Worm (Caenorhabditis elegans) whole organism, L2 larva: ENCODE measurements around the gene Y45G5AM.4.

ENCODE experiments used
- C34F6.9 ChIP-seq: fragments of 150-350 bp; optimal IDR thresholded peaks from 2 replicates; lab custom pipeline; 2014; ENCODE audit warnings: missing biosample characterization, missing genetic modification characterization
- F13H6.1 ChIP-seq: sonication (generic microtip); optimal IDR thresholded peaks from 2 replicates; lab custom pipeline; 2016; ENCODE audit warnings: missing genetic modification characterization, missing compliant biosample characterization
- R02D3.7 ChIP-seq: fragments of 150-350 bp; optimal IDR thresholded peaks from 2 replicates; lab custom pipeline; 2014; ENCODE audit warnings: missing biosample characterization, missing genetic modification characterization
- ZK546.5 ChIP-seq: sonication (generic microtip); optimal IDR thresholded peaks from 2 replicates; lab custom pipeline; 2017; ENCODE audit warnings: missing biosample characterization, missing genetic modification characterization
- alr-1 ChIP-seq: fragments of 150-350 bp; optimal IDR thresholded peaks from 2 replicates; lab custom pipeline; 2014; ENCODE audit warnings: missing biosample characterization, missing genetic modification characterization
- blmp-1 ChIP-seq: sonication (generic microtip); optimal IDR thresholded peaks from 2 replicates; lab custom pipeline; 2017; ENCODE audit warnings: missing genetic modification characterization, mild to moderate bottlenecking, missing compliant biosample characterization, antibody characterized with exemption, moderate library complexity; ENCODE audit not compliant: insufficient read depth
- ceh-16 ChIP-seq: fragments of 150-350 bp; optimal IDR thresholded peaks from 2 replicates; lab custom pipeline; 2014; ENCODE audit warnings: missing biosample characterization, missing genetic modification characterization
- ceh-82 ChIP-seq: fragments of 150-350 bp; optimal IDR thresholded peaks from 2 replicates; lab custom pipeline; 2014; ENCODE audit warnings: missing biosample characterization, missing genetic modification characterization
- dmd-4 ChIP-seq: sonication (generic microtip); optimal IDR thresholded peaks from 2 replicates; lab custom pipeline; 2017; ENCODE audit warnings: missing biosample characterization, missing genetic modification characterization
- egl-27 ChIP-seq: sonication (generic microtip); optimal IDR thresholded peaks from 3 replicates; lab custom pipeline; 2017; ENCODE audit warnings: missing biosample characterization, missing genetic modification reagents, missing genetic modification characterization
- elt-1 ChIP-seq: fragments of 150-350 bp; optimal IDR thresholded peaks from 2 replicates; lab custom pipeline; 2014; ENCODE audit warnings: missing biosample characterization, missing genetic modification characterization
- fos-1 ChIP-seq: fragments of 150-350 bp; optimal IDR thresholded peaks from 2 replicates; lab custom pipeline; 2014; ENCODE audit warnings: missing biosample characterization, missing genetic modification characterization
- lin-11 ChIP-seq: fragments of 150-350 bp; sonication (generic microtip); optimal IDR thresholded peaks from 2 replicates; lab custom pipeline; 2014; ENCODE audit warnings: missing biosample characterization, missing genetic modification characterization, inconsistent platforms, mixed read lengths
- lin-13 ChIP-seq: fragments of 150-350 bp; optimal IDR thresholded peaks from 2 replicates; lab custom pipeline; 2014; ENCODE audit warnings: missing biosample characterization, missing genetic modification reagents, missing genetic modification characterization
- lsy-2 ChIP-seq, 2 experiments: fragments of 150-350 bp in 1 of 2; sonication (generic microtip) in 1 of 2; optimal IDR thresholded peaks; 2 replicates each; lab custom pipeline; 2014 to 2017; ENCODE audit warnings: missing biosample characterization in 2 of 2, missing genetic modification characterization in 2 of 2
- mbf-1 ChIP-seq: sonication (generic microtip); optimal IDR thresholded peaks from 2 replicates; lab custom pipeline; 2017; ENCODE audit warnings: missing biosample characterization, missing genetic modification characterization
- mdl-1 ChIP-seq, 2 experiments: fragments of 150-350 bp in 1 of 2; sonication (generic microtip) in 1 of 2; optimal IDR thresholded peaks; 2 replicates each; lab custom pipeline; 2017; ENCODE audit warnings: missing biosample characterization in 2 of 2, missing genetic modification characterization in 2 of 2
- nhr-11 ChIP-seq: fragments of 150-350 bp; optimal IDR thresholded peaks from 2 replicates; lab custom pipeline; 2014; ENCODE audit warnings: missing biosample characterization, missing genetic modification characterization
- nhr-12 ChIP-seq: fragments of 150-350 bp; optimal IDR thresholded peaks from 2 replicates; lab custom pipeline; 2014; ENCODE audit warnings: missing biosample characterization, missing genetic modification characterization
- nhr-129 ChIP-seq: fragments of 150-350 bp; optimal IDR thresholded peaks from 2 replicates; lab custom pipeline; 2014; ENCODE audit warnings: missing biosample characterization, missing genetic modification characterization
- nhr-21 ChIP-seq: fragments of 150-350 bp; optimal IDR thresholded peaks from 2 replicates; lab custom pipeline; 2014; ENCODE audit warnings: missing biosample characterization, missing genetic modification characterization
- nhr-237 ChIP-seq: fragments of 150-350 bp; optimal IDR thresholded peaks from 2 replicates; lab custom pipeline; 2014; ENCODE audit warnings: missing biosample characterization, missing genetic modification characterization
- nhr-25 ChIP-seq: fragments of 150-350 bp; sonication (generic microtip); optimal IDR thresholded peaks from 3 replicates; lab custom pipeline; 2014; ENCODE audit warnings: missing biosample characterization, missing genetic modification characterization
- nhr-6 ChIP-seq: fragments of 150-350 bp; optimal IDR thresholded peaks from 2 replicates; lab custom pipeline; 2014; ENCODE audit warnings: missing biosample characterization, missing genetic modification characterization
- nhr-77 ChIP-seq: fragments of 150-350 bp; optimal IDR thresholded peaks from 2 replicates; lab custom pipeline; 2014; ENCODE audit warnings: missing biosample characterization, missing genetic modification characterization
- sem-4 ChIP-seq: fragments of 150-350 bp; optimal IDR thresholded peaks from 2 replicates; lab custom pipeline; 2014; ENCODE audit warnings: missing biosample characterization, missing genetic modification reagents, missing genetic modification characterization
- skn-1 ChIP-seq: sonication (generic microtip); optimal IDR thresholded peaks from 2 replicates; lab custom pipeline; 2017; ENCODE audit warnings: missing biosample characterization, missing genetic modification characterization
- sma-3 ChIP-seq: sonication (generic microtip); optimal IDR thresholded peaks from 2 replicates; lab custom pipeline; 2016; ENCODE audit warnings: missing genetic modification reagents, missing genetic modification characterization, missing compliant biosample characterization
- sma-9 ChIP-seq, 2 experiments: fragments of 150-350 bp in 1 of 2; sonication (generic microtip) in 1 of 2; optimal IDR thresholded peaks; 2 replicates each; lab custom pipeline; 2014 to 2016; ENCODE audit warnings: missing genetic modification characterization in 2 of 2, mild to moderate bottlenecking in 1 of 2, missing biosample characterization in 1 of 2, missing compliant biosample characterization in 1 of 2, missing genetic modification reagents in 1 of 2, moderate library complexity in 1 of 2
- snpc-4 ChIP-seq: fragments of 150-350 bp; optimal IDR thresholded peaks from 2 replicates; lab custom pipeline; 2014; ENCODE audit warnings: missing biosample characterization, missing genetic modification characterization
- unc-39 ChIP-seq: fragments of 150-350 bp; optimal IDR thresholded peaks from 2 replicates; lab custom pipeline; 2014; ENCODE audit warnings: missing biosample characterization, missing genetic modification characterization
- unc-55 ChIP-seq: fragments of 150-350 bp; sonication (generic microtip); optimal IDR thresholded peaks from 3 replicates; lab custom pipeline; 2014; ENCODE audit warnings: missing biosample characterization, missing genetic modification reagents, missing genetic modification characterization
- unc-62 ChIP-seq: fragments of 150-350 bp; optimal IDR thresholded peaks from 2 replicates; lab custom pipeline; 2014; ENCODE audit warnings: missing biosample characterization, missing genetic modification reagents, missing genetic modification characterization
- zag-1 ChIP-seq: fragments of 150-350 bp; optimal IDR thresholded peaks from 2 replicates; lab custom pipeline; 2014; ENCODE audit warnings: missing biosample characterization, missing genetic modification characterization
- ztf-1 ChIP-seq: fragments of 200-800 bp; sonication (Bioruptor generic); conservative IDR thresholded peaks from 2 replicates; pipeline ENCODE4 v1.3.6; 2022; ENCODE audit warnings: missing genetic modification characterization, missing compliant biosample characterization

Y45G5AM.4 gene

DNA sequence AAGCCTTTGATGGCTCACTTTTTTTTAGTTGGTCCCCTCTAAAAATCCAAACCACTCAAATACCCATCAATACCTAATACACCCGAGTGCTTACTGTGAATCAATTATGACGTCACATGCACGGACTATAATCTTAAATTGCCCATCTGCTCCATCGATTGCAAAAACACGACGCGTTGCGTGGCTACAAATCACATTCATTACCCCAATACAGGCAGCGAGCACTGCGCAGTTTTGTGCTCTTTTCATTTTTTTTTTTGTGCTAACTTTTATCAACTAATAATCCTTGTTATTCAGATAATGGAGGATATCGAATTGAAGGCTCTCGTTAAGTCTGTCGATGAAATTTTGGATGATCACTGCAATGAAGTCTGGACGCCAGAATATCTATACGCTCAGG, 2.9 kb upstream of the Y45G5AM.4 start, which contains the start of gene Y45G5AM.5:
Gene Y45G5AM.5, plus strand, starts transcription at position 301 of the 400 bp plus-strand sequence.
- TF ChIP-seq lsy-2 (tag; optimal IDR thresholded peaks at IDR 0.05; lab: Kevin White, UChicago), result no peak
- no peak for TF ChIP-seq nhr-6 (tag; lab: Kevin White, UChicago)
- no peak for TF ChIP-seq nhr-237 (tag; lab: Kevin White, UChicago)
- TF ChIP-seq, all 48 proteins: peak for 0

DNA sequence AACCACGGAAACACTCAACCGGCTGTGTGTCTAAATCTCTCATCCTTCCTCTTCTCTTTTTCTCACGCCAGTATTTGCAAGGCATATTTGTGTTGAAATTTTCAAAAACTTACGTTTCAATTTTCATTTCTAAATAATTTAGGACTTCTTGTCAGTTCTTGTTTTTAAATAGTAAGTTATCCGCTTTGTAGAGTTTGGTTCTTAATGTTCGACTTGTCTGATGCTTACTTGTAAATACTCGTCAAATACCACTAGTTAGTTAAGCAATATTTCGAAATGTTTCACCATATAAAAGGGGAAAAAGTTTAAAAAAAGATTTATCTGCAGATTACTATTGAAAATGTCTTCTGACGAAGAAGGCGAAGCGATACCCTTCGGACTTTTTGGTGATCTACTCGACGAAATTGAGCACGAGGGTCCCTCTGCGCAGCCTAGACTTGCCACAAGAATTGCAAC, 1.5 kb downstream of the Y45G5AM.4 start, which contains the start of gene Y45G5AM.3:
Gene Y45G5AM.3, plus strand, starts transcription at position 51 of the 456 bp plus-strand sequence.
- TF ChIP-seq lin-13 (GFP tag; lab: Kevin White, UChicago) (no peak), sem-4 (tag; lab: Kevin White, UChicago) (no peak), R02D3.7 (tag; lab: Kevin White, UChicago) (no peak), sma-3 (GFP tag; lab: Kevin White, UChicago) (no peak), blmp-1 (tag; lab: Kevin White, UChicago) (no peak), ceh-16 (no peak), C34F6.9 (tag; lab: Kevin White, UChicago) (peak; percentile 18), nhr-12 (no peak), ceh-82 (tag; lab: Kevin White, UChicago) (no peak), nhr-129 (tag; lab: Kevin White, UChicago) (peak; percentile 97), unc-62 (GFP tag; lab: Kevin White, UChicago) (no peak), mbf-1 (no peak), nhr-25 (tag; lab: Kevin White, UChicago) (no peak), dmd-4 (tag; lab: Kevin White, UChicago) (no peak), fos-1 (peak; percentile 22), ZK546.5 (tag; lab: Kevin White, UChicago) (no peak), elt-1 (tag; lab: Kevin White, UChicago) (no peak)

DNA sequence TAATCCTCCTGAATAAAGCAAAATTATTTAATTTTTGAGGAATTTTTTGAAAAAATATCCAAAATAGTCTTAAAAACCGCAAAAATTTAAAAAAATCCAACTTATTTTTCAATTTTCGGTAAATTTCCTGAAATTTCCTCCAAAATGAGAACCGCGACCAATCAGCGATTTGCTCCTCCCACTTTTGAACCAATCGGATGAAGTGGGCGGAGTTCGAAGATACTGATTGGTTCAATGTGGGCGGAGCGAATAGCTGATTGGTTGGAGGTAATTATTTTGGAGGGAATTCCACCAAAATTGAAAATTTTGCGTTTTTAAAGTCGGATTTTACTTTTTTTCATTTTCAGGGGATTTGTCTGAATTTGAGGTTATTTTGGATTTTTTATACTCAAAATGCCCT, 5.0 kb downstream of the Y45G5AM.4 start:
- TF ChIP-seq unc-62 (GFP tag; lab: Kevin White, UChicago) (no peak), F13H6.1 (tag; lab: Kevin White, UChicago) (no peak), nhr-11 (tag; lab: Kevin White, UChicago) (no peak), alr-1 (no peak), ZK546.5 (tag; lab: Kevin White, UChicago) (no peak), snpc-4 (no peak), unc-39 (no peak)

DNA sequence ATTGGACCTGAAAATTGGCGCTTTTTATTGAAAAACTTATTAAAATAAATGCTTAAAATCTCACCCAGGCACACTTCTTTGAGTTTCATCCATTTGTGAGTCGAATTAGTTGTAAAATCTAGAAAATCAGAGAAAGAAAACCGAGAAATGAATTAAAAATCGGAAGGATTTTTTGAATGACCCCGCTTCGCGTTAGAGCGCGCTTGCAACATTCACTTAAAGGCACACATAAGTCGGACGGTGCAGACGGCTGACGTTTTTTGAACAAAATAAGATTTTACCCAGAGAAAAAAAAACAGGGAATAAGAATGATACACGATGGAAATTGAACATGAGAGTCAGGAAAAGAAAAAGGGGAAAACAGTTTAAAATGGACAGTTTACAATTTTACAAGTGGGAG, 6.6 kb downstream of the Y45G5AM.4 start:
- no peak for TF ChIP-seq sma-3 (GFP tag; lab: Kevin White, UChicago)
- TF ChIP-seq lin-11 (tag; lab: Kevin White, UChicago), result no peak
- TF ChIP-seq sem-4 (tag; lab: Kevin White, UChicago), result no peak
- TF ChIP-seq egl-27 (tag; lab: Kevin White, UChicago), result no peak
- no peak for TF ChIP-seq sma-9 (GFP tag; optimal IDR thresholded peaks at IDR 0.05; lab: Kevin White, UChicago)
- no peak for TF ChIP-seq sma-9 (tag; optimal IDR thresholded peaks at IDR 0.05; lab: Kevin White, UChicago)
- TF ChIP-seq unc-55 (GFP tag; lab: Kevin White, UChicago), result peak; percentile 31
- TF ChIP-seq, all 48 proteins: peak for 1

DNA sequence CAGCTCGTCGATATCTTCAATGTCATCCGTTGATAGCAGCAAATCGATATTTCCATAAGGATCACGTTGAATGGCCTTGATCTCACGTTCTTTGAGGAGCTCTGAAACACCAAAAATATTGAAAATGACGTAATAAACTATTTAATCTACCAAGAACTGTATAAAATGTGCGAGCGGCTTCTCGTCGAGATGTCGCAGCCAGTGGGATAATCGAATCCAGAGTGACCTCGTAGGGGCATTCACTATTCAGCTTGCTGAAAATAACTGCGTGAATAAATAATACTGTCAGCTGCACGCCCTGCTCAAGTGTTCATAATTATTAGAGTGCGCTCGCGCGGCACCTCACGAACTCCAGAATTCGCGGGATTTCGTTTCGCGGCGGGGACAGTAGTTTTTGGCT, 7.1 kb downstream of the Y45G5AM.4 start, which contains the start of gene Y45G5AM.7:
Gene Y45G5AM.7, minus strand, starts transcription at position 101 of the 400 bp plus-strand sequence.
- TF ChIP-seq fos-1 (no peak), nhr-77 (no peak), ztf-1 (GFP tag; lab: Robert Waterston, UW) (no peak), skn-1 (no peak), dmd-4 (tag; lab: Kevin White, UChicago) (no peak), nhr-129 (tag; lab: Kevin White, UChicago) (no peak)

DNA sequence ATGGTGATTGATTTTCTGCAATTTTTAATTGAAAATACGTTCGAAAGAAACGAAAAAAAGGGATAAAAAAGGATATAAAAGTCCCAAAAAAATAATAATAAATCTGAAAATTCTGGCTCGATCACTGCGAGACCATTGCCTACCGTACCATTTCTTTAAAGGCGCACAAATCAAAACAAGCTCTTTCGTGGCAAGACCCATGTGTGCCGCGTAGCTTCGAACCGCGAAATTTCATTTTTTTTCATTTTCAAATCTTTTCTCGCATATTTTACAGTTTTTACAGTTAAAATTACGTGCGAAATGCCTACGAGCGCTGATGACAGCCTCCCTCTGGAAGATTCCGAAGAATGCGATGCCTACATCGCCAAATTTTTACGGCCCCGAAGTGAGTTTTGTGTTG, 12.6 kb downstream of the Y45G5AM.4 start, which contains the start of the genes coh-4 and pid-5:
Gene coh-4, minus strand, starts transcription at position 17 of the 400 bp plus-strand sequence.
Gene pid-5, plus strand, starts transcription at position 259 of the 400 bp plus-strand sequence.
- no peak for TF ChIP-seq lin-13 (GFP tag; lab: Kevin White, UChicago)
- no peak for TF ChIP-seq zag-1 (tag; lab: Kevin White, UChicago)
- no peak for TF ChIP-seq egl-27 (tag; lab: Kevin White, UChicago)
- TF ChIP-seq elt-1 (tag; lab: Kevin White, UChicago), result no peak
- TF ChIP-seq sma-3 (GFP tag; lab: Kevin White, UChicago), result no peak
- no peak for TF ChIP-seq mdl-1 (tag; optimal IDR thresholded peaks at IDR 0.05; lab: Kevin White, UChicago)
- TF ChIP-seq nhr-21 (tag; lab: Kevin White, UChicago), result no peak
- no peak for TF ChIP-seq ztf-1 (GFP tag; lab: Robert Waterston, UW)
- TF ChIP-seq, all 48 proteins: peak for 0
